Worm (Caenorhabditis elegans) whole organism, L2 larva: ENCODE measurements around the gene zmp-1.

Experiments used
- C34F6.9 ChIP-seq: fragments of 150-350 bp; optimal IDR thresholded peaks from 2 replicates; lab custom pipeline; 2014; ENCODE audit warnings: missing biosample characterization, missing genetic modification characterization
- F13H6.1 ChIP-seq: sonication (generic microtip); optimal IDR thresholded peaks from 2 replicates; lab custom pipeline; 2016; ENCODE audit warnings: missing genetic modification characterization, missing compliant biosample characterization
- Y55F3AM.14 ChIP-seq: fragments of 200-800 bp; sonication (Bioruptor generic); optimal IDR thresholded peaks from 2 replicates; lab custom pipeline; 2018; ENCODE audit warnings: mild to moderate bottlenecking, missing genetic modification characterization, missing compliant biosample characterization
- alr-1 ChIP-seq: fragments of 150-350 bp; optimal IDR thresholded peaks from 2 replicates; lab custom pipeline; 2014; ENCODE audit warnings: missing biosample characterization, missing genetic modification characterization
- aly-2 ChIP-seq: fragments of 150-350 bp; optimal IDR thresholded peaks from 2 replicates; lab custom pipeline; 2014; ENCODE audit warnings: missing biosample characterization, missing genetic modification characterization
- ama-1 ChIP-seq: fragments of 150-350 bp; optimal IDR thresholded peaks from 2 replicates; lab custom pipeline; 2018; ENCODE audit warnings: inconsistent platforms
- ceh-16 ChIP-seq: fragments of 150-350 bp; optimal IDR thresholded peaks from 2 replicates; lab custom pipeline; 2014; ENCODE audit warnings: missing biosample characterization, missing genetic modification characterization
- ceh-82 ChIP-seq: fragments of 150-350 bp; optimal IDR thresholded peaks from 2 replicates; lab custom pipeline; 2014; ENCODE audit warnings: missing biosample characterization, missing genetic modification characterization
- crh-2 ChIP-seq: sonication (generic microtip); optimal IDR thresholded peaks from 2 replicates; lab custom pipeline; 2017; ENCODE audit warnings: missing biosample characterization, missing genetic modification characterization
- egl-27 ChIP-seq: sonication (generic microtip); optimal IDR thresholded peaks from 3 replicates; lab custom pipeline; 2017; ENCODE audit warnings: missing biosample characterization, missing genetic modification reagents, missing genetic modification characterization
- elt-1 ChIP-seq: fragments of 150-350 bp; optimal IDR thresholded peaks from 2 replicates; lab custom pipeline; 2014; ENCODE audit warnings: missing biosample characterization, missing genetic modification characterization
- elt-3 ChIP-seq: sonication (generic microtip); optimal IDR thresholded peaks from 2 replicates; lab custom pipeline; 2017; ENCODE audit warnings: missing biosample characterization, missing genetic modification characterization
- fos-1 ChIP-seq: fragments of 150-350 bp; optimal IDR thresholded peaks from 2 replicates; lab custom pipeline; 2014; ENCODE audit warnings: missing biosample characterization, missing genetic modification characterization
- gmeb-1 ChIP-seq: fragments of 150-350 bp; optimal IDR thresholded peaks from 2 replicates; lab custom pipeline; 2014; ENCODE audit warnings: missing biosample characterization, missing genetic modification characterization
- lin-11 ChIP-seq: fragments of 150-350 bp; sonication (generic microtip); optimal IDR thresholded peaks from 2 replicates; lab custom pipeline; 2014; ENCODE audit warnings: missing biosample characterization, missing genetic modification characterization, inconsistent platforms, mixed read lengths
- lin-39 ChIP-seq: fragments of 150-350 bp; optimal IDR thresholded peaks from 2 replicates; lab custom pipeline; 2014; ENCODE audit warnings: missing biosample characterization, missing genetic modification reagents, missing genetic modification characterization
- lsy-2 ChIP-seq, 2 experiments: fragments of 150-350 bp in 1 of 2; sonication (generic microtip) in 1 of 2; optimal IDR thresholded peaks; 2 replicates each; lab custom pipeline; 2014 to 2017; ENCODE audit warnings: missing biosample characterization in 2 of 2, missing genetic modification characterization in 2 of 2
- mab-5 ChIP-seq: fragments of 150-350 bp; optimal IDR thresholded peaks from 2 replicates; lab custom pipeline; 2014; ENCODE audit warnings: missing biosample characterization, missing genetic modification characterization
- mbf-1 ChIP-seq: sonication (generic microtip); optimal IDR thresholded peaks from 2 replicates; lab custom pipeline; 2017; ENCODE audit warnings: missing biosample characterization, missing genetic modification characterization
- nhr-11 ChIP-seq: fragments of 150-350 bp; optimal IDR thresholded peaks from 2 replicates; lab custom pipeline; 2014; ENCODE audit warnings: missing biosample characterization, missing genetic modification characterization
- nhr-12 ChIP-seq: fragments of 150-350 bp; optimal IDR thresholded peaks from 2 replicates; lab custom pipeline; 2014; ENCODE audit warnings: missing biosample characterization, missing genetic modification characterization
- nhr-129 ChIP-seq: fragments of 150-350 bp; optimal IDR thresholded peaks from 2 replicates; lab custom pipeline; 2014; ENCODE audit warnings: missing biosample characterization, missing genetic modification characterization
- nhr-21 ChIP-seq: fragments of 150-350 bp; optimal IDR thresholded peaks from 2 replicates; lab custom pipeline; 2014; ENCODE audit warnings: missing biosample characterization, missing genetic modification characterization
- nhr-23 ChIP-seq: fragments of 150-350 bp; optimal IDR thresholded peaks from 2 replicates; lab custom pipeline; 2014; ENCODE audit warnings: missing biosample characterization, missing genetic modification reagents, missing genetic modification characterization
- nhr-237 ChIP-seq: fragments of 150-350 bp; optimal IDR thresholded peaks from 2 replicates; lab custom pipeline; 2014; ENCODE audit warnings: missing biosample characterization, missing genetic modification characterization
- nhr-25 ChIP-seq: fragments of 150-350 bp; sonication (generic microtip); optimal IDR thresholded peaks from 3 replicates; lab custom pipeline; 2014; ENCODE audit warnings: missing biosample characterization, missing genetic modification characterization
- nhr-6 ChIP-seq: fragments of 150-350 bp; optimal IDR thresholded peaks from 2 replicates; lab custom pipeline; 2014; ENCODE audit warnings: missing biosample characterization, missing genetic modification characterization
- peb-1 ChIP-seq: fragments of 150-350 bp; optimal IDR thresholded peaks from 2 replicates; lab custom pipeline; 2014; ENCODE audit warnings: missing biosample characterization, missing genetic modification characterization
- sem-4 ChIP-seq: fragments of 150-350 bp; optimal IDR thresholded peaks from 2 replicates; lab custom pipeline; 2014; ENCODE audit warnings: missing biosample characterization, missing genetic modification reagents, missing genetic modification characterization
- sma-3 ChIP-seq: sonication (generic microtip); optimal IDR thresholded peaks from 2 replicates; lab custom pipeline; 2016; ENCODE audit warnings: missing genetic modification reagents, missing genetic modification characterization, missing compliant biosample characterization
- sma-9 ChIP-seq, 2 experiments: fragments of 150-350 bp in 1 of 2; sonication (generic microtip) in 1 of 2; optimal IDR thresholded peaks; 2 replicates each; lab custom pipeline; 2014 to 2016; ENCODE audit warnings: missing genetic modification characterization in 2 of 2, mild to moderate bottlenecking in 1 of 2, missing biosample characterization in 1 of 2, missing compliant biosample characterization in 1 of 2, missing genetic modification reagents in 1 of 2, moderate library complexity in 1 of 2
- snpc-4 ChIP-seq: fragments of 150-350 bp; optimal IDR thresholded peaks from 2 replicates; lab custom pipeline; 2014; ENCODE audit warnings: missing biosample characterization, missing genetic modification characterization
- unc-55 ChIP-seq: fragments of 150-350 bp; sonication (generic microtip); optimal IDR thresholded peaks from 3 replicates; lab custom pipeline; 2014; ENCODE audit warnings: missing biosample characterization, missing genetic modification reagents, missing genetic modification characterization
- unc-62 ChIP-seq: fragments of 150-350 bp; optimal IDR thresholded peaks from 2 replicates; lab custom pipeline; 2014; ENCODE audit warnings: missing biosample characterization, missing genetic modification reagents, missing genetic modification characterization
- ztf-11 ChIP-seq: sonication (generic microtip); optimal IDR thresholded peaks from 2 replicates; lab custom pipeline; 2017; ENCODE audit warnings: missing biosample characterization, missing genetic modification characterization
- ztf-4 ChIP-seq: fragments of 150-350 bp; optimal IDR thresholded peaks from 2 replicates; lab custom pipeline; 2014; ENCODE audit warnings: missing biosample characterization, missing genetic modification characterization

The zmp-1 gene

ce11 chrIII:5892909-5893308 lies 39.8 kb downstream of the zmp-1 start:
- TF ChIP-seq F13H6.1 (tag; lab: Kevin White, UChicago) (peak; percentile 31), nhr-23 (tag; lab: Kevin White, UChicago) (no peak)

DNA sequence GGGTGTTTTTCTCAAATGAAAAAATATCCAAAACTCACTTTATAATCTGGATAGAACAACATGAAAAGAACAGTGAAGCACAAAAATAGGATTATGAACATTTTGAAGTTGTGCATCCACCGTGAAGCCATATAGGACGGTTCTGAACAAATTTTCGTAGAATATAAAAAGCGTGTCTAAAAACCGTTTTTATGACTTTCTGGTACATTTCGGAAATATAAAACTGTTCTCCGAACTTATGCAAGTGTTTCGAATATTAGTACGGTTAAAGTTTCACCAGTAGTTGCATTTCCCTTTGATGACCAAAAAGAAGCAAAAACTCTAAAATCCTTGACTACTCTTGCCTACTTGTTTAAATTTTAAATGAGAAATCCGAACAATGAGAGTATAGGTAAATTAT lies 44.1 kb downstream of the zmp-1 start, which contains the start of gene C28H8.8:
C28H8.8 (minus strand) TSS at position 101 of the 400 bp plus-strand sequence.
- TF ChIP-seq unc-62 (GFP tag; lab: Kevin White, UChicago) (no peak), F13H6.1 (tag; lab: Kevin White, UChicago) (no peak), ztf-11 (tag; lab: Kevin White, UChicago) (no peak), C34F6.9 (tag; lab: Kevin White, UChicago) (no peak), nhr-12 (tag; lab: Kevin White, UChicago) (no peak), egl-27 (tag; lab: Kevin White, UChicago) (no peak), alr-1 (tag; lab: Kevin White, UChicago) (no peak), nhr-237 (tag; lab: Kevin White, UChicago) (no peak), sma-9 (GFP tag; optimal IDR thresholded peaks at IDR 0.05; lab: Kevin White, UChicago) (no peak), sma-9 (tag; optimal IDR thresholded peaks at IDR 0.05; lab: Kevin White, UChicago) (no peak), lin-39 (tag; lab: Kevin White, UChicago) (no peak), elt-3 (tag; lab: Kevin White, UChicago) (no peak), nhr-6 (tag; lab: Kevin White, UChicago) (no peak), elt-1 (no peak), mab-5 (tag; lab: Kevin White, UChicago) (no peak)

DNA sequence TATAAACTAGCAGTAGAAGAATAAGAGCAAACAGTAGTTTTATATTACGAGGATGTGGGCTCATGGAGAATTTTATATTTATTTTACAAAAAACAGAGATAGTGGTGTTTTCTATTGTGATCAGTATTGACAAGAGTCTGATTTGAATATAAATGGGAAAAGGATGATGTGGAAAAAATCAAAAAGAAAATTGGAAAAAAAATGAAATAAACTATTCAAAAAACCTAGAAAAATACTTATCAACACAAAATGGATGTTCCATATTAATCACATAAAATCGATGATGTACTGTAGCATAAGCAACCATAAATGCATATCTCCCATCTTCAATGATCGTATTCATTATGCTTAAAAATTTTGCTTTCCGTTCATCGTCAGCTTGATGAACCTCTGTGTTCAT lies 45.9 kb downstream of the zmp-1 start, which contains the start of gene C28H8.7:
C28H8.7 (minus strand) TSS at position 101 of the 400 bp plus-strand sequence.
- TF ChIP-seq peb-1 (tag; lab: Kevin White, UChicago) (no peak), nhr-23 (tag; lab: Kevin White, UChicago) (no peak), lin-11 (tag; lab: Kevin White, UChicago) (no peak), ceh-16 (tag; lab: Kevin White, UChicago) (no peak), nhr-12 (tag; lab: Kevin White, UChicago) (no peak), crh-2 (tag; lab: Kevin White, UChicago) (no peak)

DNA sequence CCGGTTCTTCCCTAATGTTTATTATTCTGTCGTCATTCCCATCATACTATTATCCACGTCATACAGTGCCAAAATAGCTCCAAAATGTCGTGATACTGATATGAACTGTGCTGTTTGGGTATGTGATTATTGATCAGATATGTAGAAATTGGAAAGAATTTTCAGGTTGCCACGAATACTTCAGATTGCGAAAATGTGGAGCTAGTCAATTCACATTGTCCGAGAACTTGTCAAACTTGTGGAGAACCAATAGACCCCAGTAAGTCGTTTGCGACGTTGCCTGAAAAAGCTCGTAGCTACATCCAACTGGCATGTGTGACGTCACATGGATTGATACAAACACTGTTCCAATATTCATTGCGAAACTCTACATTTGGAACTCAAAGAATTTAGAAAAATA lies 48.3 kb downstream of the zmp-1 start:
- no peak for TF ChIP-seq nhr-129
- no peak for TF ChIP-seq ztf-4 (tag; lab: Kevin White, UChicago)
- no peak for TF ChIP-seq nhr-237 (tag; lab: Kevin White, UChicago)
- TF ChIP-seq elt-3 (tag; lab: Kevin White, UChicago), result no peak
- no peak for TF ChIP-seq nhr-25 (tag; lab: Kevin White, UChicago)
- no peak for TF ChIP-seq sem-4 (tag; lab: Kevin White, UChicago)
- TF ChIP-seq alr-1 (tag; lab: Kevin White, UChicago), result no peak
- TF ChIP-seq aly-2 (tag; lab: Kevin White, UChicago), result no peak
- no peak for TF ChIP-seq nhr-11 (tag; lab: Kevin White, UChicago)
- TF ChIP-seq ceh-82 (tag; lab: Kevin White, UChicago), result no peak
- TF ChIP-seq crh-2 (tag; lab: Kevin White, UChicago), result no peak
- TF ChIP-seq F13H6.1 (tag; lab: Kevin White, UChicago), result no peak
- no peak for TF ChIP-seq sma-3 (GFP tag; lab: Kevin White, UChicago)
- TF ChIP-seq Y55F3AM.14 (GFP tag; lab: Kevin White, UChicago), result no peak
- TF ChIP-seq nhr-21 (tag; lab: Kevin White, UChicago), result no peak
- no peak for TF ChIP-seq snpc-4 (tag; lab: Kevin White, UChicago)
- TF ChIP-seq unc-62 (GFP tag; lab: Kevin White, UChicago), result no peak
- TF ChIP-seq fos-1 (tag; lab: Kevin White, UChicago), result no peak
- no peak for TF ChIP-seq ztf-11 (tag; lab: Kevin White, UChicago)

DNA sequence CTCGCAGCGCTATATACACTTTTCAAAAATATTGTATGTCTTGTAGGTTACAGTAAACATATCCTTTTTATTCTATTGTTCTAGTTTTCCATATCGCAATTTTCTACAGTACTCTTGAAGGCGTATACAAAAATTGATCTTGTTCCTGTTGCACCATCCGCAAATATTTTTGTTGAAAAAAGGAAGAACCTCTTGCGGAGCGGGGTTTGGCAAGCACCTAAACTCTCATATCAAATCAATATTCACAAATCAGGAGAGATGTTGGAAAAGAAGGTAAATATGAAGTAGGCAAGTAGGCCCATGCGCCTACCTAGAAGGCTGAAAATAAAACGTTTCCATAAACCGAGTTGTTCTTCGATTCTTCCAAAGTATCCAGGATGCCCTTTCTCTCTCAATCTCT lies 48.7 kb downstream of the zmp-1 start, which contains the start of gene C28H8.5:
C28H8.5 (plus strand) TSS at position 301 of the 400 bp plus-strand sequence.
- no peak for TF ChIP-seq nhr-12 (tag; lab: Kevin White, UChicago)
- no peak for TF ChIP-seq ztf-4 (tag; lab: Kevin White, UChicago)
- TF ChIP-seq nhr-25 (tag; lab: Kevin White, UChicago), result no peak
- TF ChIP-seq nhr-23 (tag; lab: Kevin White, UChicago), result no peak
- no peak for TF ChIP-seq lsy-2 (tag; optimal IDR thresholded peaks at IDR 0.05; lab: Kevin White, UChicago)
- TF ChIP-seq lin-11 (tag; lab: Kevin White, UChicago), result no peak
- no peak for TF ChIP-seq snpc-4 (tag; lab: Kevin White, UChicago)
- no peak for TF ChIP-seq sma-3 (GFP tag; lab: Kevin White, UChicago)
- TF ChIP-seq unc-62 (GFP tag; lab: Kevin White, UChicago), result no peak
- no peak for TF ChIP-seq gmeb-1 (tag; lab: Kevin White, UChicago)
- TF ChIP-seq peb-1 (tag; lab: Kevin White, UChicago), result no peak
- TF ChIP-seq Y55F3AM.14 (GFP tag; lab: Kevin White, UChicago), result no peak
- no peak for TF ChIP-seq nhr-21 (tag; lab: Kevin White, UChicago)
- TF ChIP-seq unc-55 (GFP tag; lab: Kevin White, UChicago), result no peak
- no peak for TF ChIP-seq mbf-1
- no peak for TF ChIP-seq egl-27 (tag; lab: Kevin White, UChicago)
- TF ChIP-seq ama-1 (lab: Kevin White, UChicago), result no peak
